Worm (Caenorhabditis elegans) whole organism, L4/young adult: ENCODE measurements around the gene lst-5.

Experiments
- dao-5 ChIP-seq: sonication (generic microtip); optimal IDR thresholded peaks from 2 replicates; lab custom pipeline; 2016; ENCODE audit warnings: missing genotype, missing genetic modification characterization, moderate library complexity, missing compliant biosample characterization
- him-1 ChIP-seq: sonication (generic microtip); optimal IDR thresholded peaks from 2 replicates; lab custom pipeline; 2016; ENCODE audit warnings: missing genotype, missing genetic modification reagents, missing genetic modification characterization, missing compliant biosample characterization

DNA sequence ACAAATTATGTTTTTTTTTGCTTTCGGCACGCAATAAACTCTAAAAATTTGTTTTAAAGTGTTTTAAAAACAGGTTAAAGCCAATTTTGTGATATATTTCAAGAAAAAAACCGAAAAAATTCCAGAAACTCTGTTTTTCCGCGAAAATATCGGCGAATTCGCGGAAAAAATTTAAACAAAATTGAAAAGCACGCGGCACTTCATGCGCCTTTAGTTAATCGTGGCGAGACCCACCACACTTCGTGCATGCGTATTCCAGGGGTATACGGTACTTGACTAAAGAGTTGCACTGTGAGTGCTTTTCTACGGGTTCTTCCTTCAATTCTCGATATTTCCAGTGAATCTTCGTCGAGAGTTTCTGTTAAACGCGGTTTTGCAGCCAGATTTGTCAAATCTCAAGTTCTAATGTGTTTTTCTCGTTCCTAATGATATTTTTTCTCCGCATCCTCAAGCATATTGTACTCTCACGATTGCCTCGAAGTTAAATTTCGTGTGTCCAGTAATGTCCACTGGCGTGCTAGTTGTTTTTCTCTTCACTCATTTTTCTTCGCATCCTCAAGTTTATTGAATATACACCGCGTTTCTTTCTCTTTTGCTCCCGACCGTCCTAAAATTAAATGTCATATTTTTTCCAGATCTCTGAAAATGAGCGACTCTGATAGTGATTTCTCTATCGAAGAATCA lies 15.1 kb downstream of the lst-5 start, which contains the start of gene cin-4:
- TF ChIP-seq him-1 (tag; lab: Kevin White, UChicago) (no peak), dao-5 (tag; lab: Kevin White, UChicago) (no peak)
